Fruit fly (Drosophila melanogaster) whole organism, pupa: ENCODE measurements around the gene CG5697.

Experiments
- CG10348 ChIP-seq: fragments of 200-800 bp; sonication (Bioruptor generic); IDR thresholded peaks from 2 replicates; pipeline ENCODE4 v1.3.6; 2022; ENCODE audit warnings: missing biosample characterization, missing genetic modification characterization
- CG12605 ChIP-seq: fragments of 200-800 bp; sonication (Bioruptor generic); IDR thresholded peaks from 2 replicates; pipeline ENCODE4 v1.3.6; 2022; ENCODE audit warnings: missing biosample characterization, missing genetic modification characterization
- CG15710 ChIP-seq: fragments of 200-800 bp; sonication (Bioruptor generic); optimal IDR thresholded peaks from 2 replicates; lab custom pipeline; 2018; ENCODE audit warnings: missing biosample characterization, mild to moderate bottlenecking, missing genetic modification characterization, moderate library complexity
- CG32121 ChIP-seq: fragments of 200-800 bp; sonication (Bioruptor generic); IDR thresholded peaks from 2 replicates; pipeline ENCODE4 v1.3.6; 2022; ENCODE audit warnings: missing biosample characterization, missing genetic modification characterization
- CG8301 ChIP-seq: fragments of 200-800 bp; sonication (Bioruptor generic); optimal IDR thresholded peaks from 2 replicates; lab custom pipeline; 2018; ENCODE audit warnings: missing biosample characterization, mild to moderate bottlenecking, missing genetic modification characterization
- CG9948 ChIP-seq: fragments of 200-800 bp; sonication (Bioruptor generic); optimal IDR thresholded peaks from 2 replicates; lab custom pipeline; 2018; ENCODE audit warnings: missing biosample characterization, mild to moderate bottlenecking, missing genetic modification characterization, moderate library complexity
- D1 ChIP-seq: fragments of 200-800 bp; sonication (Bioruptor generic); optimal IDR thresholded peaks from 2 replicates; lab custom pipeline; 2018; ENCODE audit warnings: missing biosample characterization, mild to moderate bottlenecking, missing genetic modification characterization, moderate library complexity
- EcR ChIP-seq: fragments of 200-800 bp; sonication (Bioruptor generic); optimal IDR thresholded peaks from 3 replicates; lab custom pipeline; 2019; ENCODE audit warnings: missing biosample characterization, missing genetic modification characterization, mild to moderate bottlenecking, moderate library complexity, missing genetic modification reagents
- Pif1A ChIP-seq: fragments of 200-800 bp; sonication (Bioruptor generic); optimal IDR thresholded peaks from 3 replicates; lab custom pipeline; 2016; ENCODE audit warnings: missing biosample characterization, missing genetic modification characterization
- Snoo ChIP-seq: fragments of 200-800 bp; sonication (Bioruptor generic); optimal IDR thresholded peaks from 3 replicates; lab custom pipeline; 2017; ENCODE audit warnings: missing biosample characterization, mild to moderate bottlenecking, missing genetic modification characterization, inconsistent platforms
- fd96Ca ChIP-seq: fragments of 200-800 bp; sonication (Bioruptor generic); IDR thresholded peaks from 3 replicates; pipeline ENCODE4 v1.3.6; 2022; ENCODE audit warnings: missing biosample characterization, missing genetic modification characterization
- rn ChIP-seq: fragments of 200-800 bp; sonication (Bioruptor generic); IDR thresholded peaks from 2 replicates; pipeline ENCODE4 v1.3.6; 2022; ENCODE audit warnings: missing biosample characterization, missing genetic modification characterization

dm6 chr3R:21046927-21047326 is 31.2 kb downstream of the CG5697 start, which contains the start of gene CG31207:
- TF ChIP-seq rn (GFP tag; lab: Robert Waterston, UW) (no peak), D1 (tag; lab: Kevin White, UChicago) (no peak), Pif1A (GFP tag; lab: Kevin White, UChicago) (no peak), CG32121 (no peak), CG15710 (tag; lab: Kevin White, UChicago) (no peak), CG12605 (GFP tag; lab: Robert Waterston, UW) (no peak), CG9948 (tag; lab: Kevin White, UChicago) (no peak), Snoo (tag; lab: Kevin White, UChicago) (no peak), fd96Ca (no peak), CG8301 (tag; lab: Kevin White, UChicago) (no peak), EcR (GFP tag; lab: Kevin White, UChicago) (no peak), CG10348 (GFP tag; lab: Robert Waterston, UW) (no peak)
